Fruit fly (Drosophila melanogaster) whole organism, pupa: ENCODE results near the gene CG32267.
A peak's percentile ranks its signal among the peaks of the same experiment; 100 is the strongest.

ENCODE experiments used
- CG10348 ChIP-seq: fragments of 200-800 bp; sonication (Bioruptor generic); IDR thresholded peaks from 2 replicates; pipeline ENCODE4 v1.3.6; 2022; ENCODE audit warnings: missing biosample characterization, missing genetic modification characterization
- CG12605 ChIP-seq: fragments of 200-800 bp; sonication (Bioruptor generic); IDR thresholded peaks from 2 replicates; pipeline ENCODE4 v1.3.6; 2022; ENCODE audit warnings: missing biosample characterization, missing genetic modification characterization
- CG14655 ChIP-seq: fragments of 200-800 bp; sonication (Bioruptor generic); optimal IDR thresholded peaks from 3 replicates; lab custom pipeline; 2017; ENCODE audit warnings: mild to moderate bottlenecking, missing biosample characterization, missing genetic modification reagents, missing genetic modification characterization
- CG15710 ChIP-seq: fragments of 200-800 bp; sonication (Bioruptor generic); optimal IDR thresholded peaks from 2 replicates; lab custom pipeline; 2018; ENCODE audit warnings: missing biosample characterization, mild to moderate bottlenecking, missing genetic modification characterization, moderate library complexity
- CG17806 ChIP-seq: fragments of 200-800 bp; sonication (Bioruptor generic); optimal IDR thresholded peaks from 2 replicates; lab custom pipeline; 2018; ENCODE audit warnings: missing biosample characterization, mild to moderate bottlenecking, missing genetic modification characterization, moderate library complexity
- CG34367 ChIP-seq: fragments of 200-800 bp; sonication (Bioruptor generic); optimal IDR thresholded peaks from 2 replicates; lab custom pipeline; 2018; ENCODE audit warnings: missing biosample characterization, mild to moderate bottlenecking, missing genetic modification characterization
- CG8159 ChIP-seq: fragments of 200-800 bp; sonication (Bioruptor generic); optimal IDR thresholded peaks from 3 replicates; lab custom pipeline; 2018; ENCODE audit warnings: missing biosample characterization, mild to moderate bottlenecking, missing genetic modification characterization, moderate library complexity
- CG8301 ChIP-seq: fragments of 200-800 bp; sonication (Bioruptor generic); optimal IDR thresholded peaks from 2 replicates; lab custom pipeline; 2018; ENCODE audit warnings: missing biosample characterization, mild to moderate bottlenecking, missing genetic modification characterization
- EcR ChIP-seq: fragments of 200-800 bp; sonication (Bioruptor generic); optimal IDR thresholded peaks from 3 replicates; lab custom pipeline; 2019; ENCODE audit warnings: missing biosample characterization, missing genetic modification characterization, mild to moderate bottlenecking, moderate library complexity, missing genetic modification reagents
- Pif1A ChIP-seq: fragments of 200-800 bp; sonication (Bioruptor generic); optimal IDR thresholded peaks from 3 replicates; lab custom pipeline; 2016; ENCODE audit warnings: missing biosample characterization, missing genetic modification characterization
- Pif1B ChIP-seq: fragments of 200-800 bp; sonication (Bioruptor generic); optimal IDR thresholded peaks from 3 replicates; lab custom pipeline; 2016; ENCODE audit warnings: missing biosample characterization, missing genetic modification characterization
- fd96Ca ChIP-seq: fragments of 200-800 bp; sonication (Bioruptor generic); IDR thresholded peaks from 3 replicates; pipeline ENCODE4 v1.3.6; 2022; ENCODE audit warnings: missing biosample characterization, missing genetic modification characterization
- rn ChIP-seq: fragments of 200-800 bp; sonication (Bioruptor generic); IDR thresholded peaks from 2 replicates; pipeline ENCODE4 v1.3.6; 2022; ENCODE audit warnings: missing biosample characterization, missing genetic modification characterization

DNA sequence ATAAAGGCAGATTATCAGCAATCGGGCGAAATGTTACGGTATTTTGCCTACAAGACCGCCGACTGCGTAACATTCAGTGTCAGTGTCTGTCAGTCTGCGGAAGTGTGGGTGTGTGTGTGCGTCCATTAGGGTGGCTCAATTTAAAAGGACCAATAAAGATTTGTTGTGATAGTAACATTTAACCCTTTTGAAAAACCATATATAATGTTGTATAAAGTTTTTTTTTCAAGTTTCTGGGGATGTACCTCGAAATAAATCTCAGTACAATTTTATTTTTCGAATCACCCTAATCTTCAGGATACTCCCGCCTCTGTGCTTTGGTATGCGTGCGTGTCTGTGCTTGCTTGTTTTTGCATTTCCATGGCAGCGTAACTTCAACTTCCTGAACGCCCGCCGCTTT is 873 bp upstream of the CG32267 start:
- TF ChIP-seq CG17806 (tag; lab: Kevin White, UChicago) (peak; percentile 56), CG8301 (tag; lab: Kevin White, UChicago) (no peak), CG14655 (GFP tag; lab: Kevin White, UChicago) (no peak), CG10348 (GFP tag; lab: Robert Waterston, UW) (no peak), CG8159 (tag; lab: Kevin White, UChicago) (peak; percentile 85), EcR (GFP tag; lab: Kevin White, UChicago) (no peak), Pif1A (GFP tag; lab: Kevin White, UChicago) (peak; percentile 33), CG34367 (tag; lab: Kevin White, UChicago) (peak; percentile 50), fd96Ca (GFP tag; lab: Robert Waterston, UW) (no peak; the same call in 2 of the 3 replicates), rn (no peak), CG12605 (GFP tag; lab: Robert Waterston, UW) (peak; percentile 50; the same call in 1 of the 2 replicates), CG15710 (tag; lab: Kevin White, UChicago) (peak; percentile 63), Pif1B (peak; percentile 21)
